Worm (Caenorhabditis elegans) whole organism, L4/young adult: ENCODE data around the gene agt-1.

Experiments used
- W03F9.2 ChIP-seq: fragments of 150-350 bp; optimal IDR thresholded peaks from 2 replicates; lab custom pipeline; 2014; ENCODE audit warnings: missing biosample characterization, missing genetic modification characterization
- dao-5 ChIP-seq: sonication (generic microtip); optimal IDR thresholded peaks from 2 replicates; lab custom pipeline; 2016; ENCODE audit warnings: missing genotype, missing genetic modification characterization, moderate library complexity, missing compliant biosample characterization
- him-1 ChIP-seq: sonication (generic microtip); optimal IDR thresholded peaks from 2 replicates; lab custom pipeline; 2016; ENCODE audit warnings: missing genotype, missing genetic modification reagents, missing genetic modification characterization, missing compliant biosample characterization

agt-1 gene

DNA sequence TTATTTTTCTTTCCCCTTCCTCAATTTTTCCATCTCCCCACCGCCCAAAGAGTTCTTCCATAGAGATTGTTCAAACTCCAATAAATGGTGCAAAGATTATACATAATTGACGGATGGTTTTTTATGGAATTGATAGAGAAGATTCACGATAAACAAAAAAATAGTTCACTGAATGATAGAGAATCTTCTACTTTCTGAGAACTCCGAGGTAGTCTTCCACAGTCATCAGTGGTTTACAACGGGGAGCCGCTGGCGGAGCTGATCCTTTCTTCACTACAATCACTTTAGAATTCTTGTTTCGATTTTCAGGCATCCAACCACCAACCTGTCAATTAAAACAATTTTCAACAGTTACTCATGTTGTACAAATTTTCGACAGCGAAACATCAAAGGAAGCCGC lies 13.2 kb downstream of the agt-1 start:
- no peak for TF ChIP-seq dao-5 (tag; lab: Kevin White, UChicago)
- no peak for TF ChIP-seq him-1
- no peak for TF ChIP-seq W03F9.2 (tag; lab: Kevin White, UChicago)

ce11 chrIV:13354044-13354443 lies 15.2 kb downstream of the agt-1 start:
- TF ChIP-seq W03F9.2 (tag; lab: Kevin White, UChicago) (no peak), him-1 (no peak), dao-5 (tag; lab: Kevin White, UChicago) (no peak)

- no peak for TF ChIP-seq him-1
- peak; percentile 27 for TF ChIP-seq W03F9.2 (tag; lab: Kevin White, UChicago)
- no peak for TF ChIP-seq dao-5 (tag; lab: Kevin White, UChicago)
These were observed 16.0 kb downstream of the agt-1 start, which contains the start of the genes rec-8 and mex-5 for ce11 chrIV:13353143-13353773. rec-8 (minus strand) TSS chrIV:13353193. mex-5 (plus strand) TSS chrIV:13353723.

- TF ChIP-seq him-1, result no peak
- TF ChIP-seq dao-5 (tag; lab: Kevin White, UChicago), result no peak
- no peak for TF ChIP-seq W03F9.2 (tag; lab: Kevin White, UChicago)
These were observed 20.6 kb downstream of the agt-1 start, which contains the start of gene W02A2.12 for ce11 chrIV:13348592-13348991. W02A2.12 (minus strand) TSS chrIV:13348831.

DNA sequence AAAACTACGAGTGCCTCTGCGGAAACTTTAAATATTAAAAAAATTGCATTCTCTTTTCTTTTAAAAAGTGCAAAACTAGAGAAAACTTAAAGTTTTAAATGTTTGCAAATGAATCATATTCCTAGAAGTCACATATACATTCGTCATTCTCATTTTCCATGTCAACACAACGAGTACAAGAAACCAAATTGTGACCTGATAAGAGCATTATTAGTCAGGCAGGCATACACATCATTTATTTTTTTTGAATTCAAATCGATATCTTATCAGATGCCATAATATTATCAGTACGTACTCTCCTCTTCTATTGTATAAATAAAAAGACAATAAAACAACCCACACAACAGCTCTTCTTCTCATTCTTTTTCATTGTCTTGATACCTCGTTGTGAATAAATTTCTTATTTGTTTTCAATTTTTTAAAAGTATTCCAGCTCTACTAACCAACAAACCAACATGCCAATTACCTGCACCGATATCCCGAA lies 21.9 kb downstream of the agt-1 start, which contains the start of gene W02A2.9:
Gene W02A2.9, plus strand, starts transcription at position 434 of the 484 bp plus-strand sequence.
- TF ChIP-seq him-1 (no peak), W03F9.2 (tag; lab: Kevin White, UChicago) (no peak), dao-5 (tag; lab: Kevin White, UChicago) (no peak)

DNA sequence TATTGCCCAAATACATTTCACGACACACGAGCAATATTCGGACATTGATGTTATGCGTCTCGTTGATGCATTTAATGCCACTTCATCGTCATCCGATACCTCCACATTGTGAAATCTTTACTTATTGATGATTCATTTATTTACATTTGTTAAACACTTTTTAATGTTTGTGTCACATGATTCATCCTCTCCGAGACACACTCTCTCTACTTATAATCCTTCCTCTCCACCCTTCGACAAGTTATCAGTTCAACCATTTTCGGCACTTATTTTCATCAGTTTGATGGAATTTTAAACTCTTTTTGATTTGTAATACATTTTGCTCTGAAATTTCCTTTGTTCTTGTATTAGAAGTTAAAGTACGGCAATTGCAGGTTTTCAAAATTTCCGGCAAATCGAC lies 23.1 kb downstream of the agt-1 start:
- TF ChIP-seq him-1 (no peak), W03F9.2 (tag; lab: Kevin White, UChicago) (no peak), dao-5 (tag; lab: Kevin White, UChicago) (no peak)

DNA sequence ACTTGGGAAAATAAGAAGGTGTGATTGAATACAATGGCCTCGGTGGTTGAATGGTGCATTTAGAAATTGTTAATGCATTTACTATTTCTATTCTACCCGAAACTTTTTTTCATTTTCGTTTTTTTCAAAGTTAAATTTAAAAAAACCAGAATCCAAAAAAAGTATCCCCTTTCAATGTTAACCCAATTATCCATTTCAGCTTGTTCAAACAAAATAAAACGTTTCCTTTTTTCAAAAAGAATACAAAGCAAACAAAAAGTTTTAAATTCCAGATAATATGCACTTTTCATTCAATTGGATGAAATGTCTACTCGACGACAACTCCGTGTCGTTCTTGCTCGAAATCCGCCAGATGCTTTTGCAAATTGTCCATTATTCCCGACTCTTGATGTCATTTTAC lies 26.7 kb downstream of the agt-1 start, which contains the start of gene W02A2.5:
Gene W02A2.5, plus strand, starts transcription at position 301 of the 400 bp plus-strand sequence.
- no peak for TF ChIP-seq W03F9.2 (tag; lab: Kevin White, UChicago)
- TF ChIP-seq him-1, result no peak

DNA sequence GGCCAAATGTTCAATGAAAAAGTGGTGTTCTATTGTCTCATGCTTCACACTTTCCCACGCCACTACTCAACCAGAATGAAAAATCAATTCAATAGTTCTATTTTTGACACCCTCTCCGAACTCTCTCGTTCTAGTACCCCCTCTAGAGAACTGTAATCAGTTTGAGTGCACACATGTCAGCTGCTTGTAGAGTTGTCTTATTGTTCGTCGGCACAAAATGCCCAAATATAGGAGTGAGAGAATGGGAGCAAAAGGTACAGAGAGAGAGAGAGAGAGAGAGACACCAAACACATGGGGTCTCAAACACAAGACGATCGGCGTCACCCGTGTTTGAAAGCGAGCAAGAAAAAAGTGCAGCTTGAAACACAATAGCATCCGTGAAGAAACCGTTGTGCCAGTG lies 34.9 kb downstream of the agt-1 start:
- TF ChIP-seq W03F9.2 (tag; lab: Kevin White, UChicago), result no peak

ce11 chrIV:13331285-13331684 lies 37.9 kb downstream of the agt-1 start, which contains the start of gene pqn-74:
pqn-74 (minus strand) TSS chrIV:13331406.
- TF ChIP-seq W03F9.2 (tag; lab: Kevin White, UChicago), result no peak
- TF ChIP-seq him-1, result no peak
- no peak for TF ChIP-seq dao-5 (tag; lab: Kevin White, UChicago)

DNA sequence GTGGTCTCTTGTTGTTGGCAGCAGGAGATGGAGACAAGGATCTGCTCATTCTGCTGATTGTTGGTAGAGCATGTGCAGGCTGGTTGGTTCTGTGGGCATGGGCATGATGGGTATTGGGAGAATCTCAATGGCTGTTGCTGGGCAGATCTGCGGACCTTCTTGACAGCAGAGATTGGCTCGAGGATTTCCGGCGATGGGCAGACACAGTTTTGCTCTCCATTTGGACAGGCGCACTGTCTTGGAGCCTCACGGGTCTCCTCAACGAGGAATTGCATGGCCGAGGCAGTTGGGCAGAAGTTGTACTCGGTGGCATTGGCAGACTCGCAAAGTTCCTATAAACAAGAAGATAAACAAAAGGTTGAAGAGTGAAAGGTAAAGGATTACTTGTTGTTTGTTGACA lies 38.7 kb downstream of the agt-1 start:
- TF ChIP-seq him-1 (no peak), dao-5 (tag; lab: Kevin White, UChicago) (no peak), W03F9.2 (tag; lab: Kevin White, UChicago) (no peak)

ce11 chrIV:13328059-13328458 lies 41.2 kb downstream of the agt-1 start, which contains the start of gene far-6:
far-6 (plus strand) TSS chrIV:13328359.
- TF ChIP-seq W03F9.2 (tag; lab: Kevin White, UChicago) (no peak), dao-5 (tag; lab: Kevin White, UChicago) (no peak), him-1 (no peak)

ce11 chrIV:13327064-13327463 lies 42.1 kb downstream of the agt-1 start:
- no peak for TF ChIP-seq him-1
- no peak for TF ChIP-seq dao-5 (tag; lab: Kevin White, UChicago)
- TF ChIP-seq W03F9.2 (tag; lab: Kevin White, UChicago), result no peak

DNA sequence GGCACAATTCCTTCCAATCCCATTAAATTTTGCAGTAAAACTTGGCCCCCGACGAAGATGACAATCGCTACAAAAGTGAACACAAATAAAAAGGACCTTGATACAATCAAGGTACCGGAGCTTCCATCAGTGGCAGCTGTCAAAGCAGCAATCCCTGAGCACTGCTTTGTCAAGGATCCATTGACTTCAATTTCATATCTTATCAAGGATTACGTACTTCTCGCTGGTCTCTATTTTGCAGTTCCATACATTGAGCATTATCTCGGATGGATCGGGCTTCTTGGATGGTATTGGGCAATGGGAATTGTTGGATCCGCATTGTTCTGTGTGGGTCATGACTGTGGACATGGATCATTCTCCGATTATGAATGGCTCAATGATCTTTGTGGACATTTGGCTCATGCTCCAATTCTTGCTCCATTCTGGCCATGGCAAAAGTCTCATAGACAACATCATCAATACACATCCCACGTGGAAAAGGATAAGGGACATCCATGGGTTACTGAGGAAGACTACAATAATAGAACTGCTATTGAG lies 45.3 kb downstream of the agt-1 start, which contains the start of gene fat-2:
Gene fat-2, plus strand, starts transcription at position 51 of the 537 bp plus-strand sequence.
- TF ChIP-seq dao-5 (tag; lab: Kevin White, UChicago) (no peak), W03F9.2 (tag; lab: Kevin White, UChicago) (no peak), him-1 (no peak)

DNA sequence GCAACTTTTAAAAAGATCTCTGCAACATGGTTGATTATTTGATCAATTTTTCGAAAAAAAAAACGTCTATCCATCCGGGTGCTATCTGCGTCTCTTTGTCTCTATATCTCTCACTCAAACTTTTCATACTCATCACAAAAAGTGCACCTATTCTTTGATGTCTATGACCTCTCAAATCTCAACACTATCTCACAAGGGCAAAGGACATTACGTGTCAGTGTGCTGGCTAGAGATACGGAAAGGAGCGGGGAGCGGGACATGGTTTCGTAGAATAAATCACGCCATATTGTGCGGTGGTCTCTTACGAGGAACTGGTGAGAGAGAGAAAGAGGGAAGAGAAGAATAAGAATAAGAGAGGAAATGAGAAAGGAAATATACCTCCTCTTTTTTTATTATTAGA lies 46.8 kb downstream of the agt-1 start:
- peak; percentile 19 for TF ChIP-seq W03F9.2 (tag; lab: Kevin White, UChicago)
- no peak for TF ChIP-seq him-1
